Worm (Caenorhabditis elegans) whole organism, L4 larva: Measurements from ENCODE around the gene Y69E1A.5.
A peak's percentile ranks its signal among the peaks of the same experiment; 100 is the strongest.
"Not testable (repeated sequence)": the region's sequence is repeated elsewhere in the genome, so short reads cannot be mapped to it uniquely, and the experiment has no call there.

Source experiments
- D1046.2 ChIP-seq: fragments of 200-800 bp; sonication (Bioruptor generic); IDR thresholded peaks from 2 replicates; pipeline ENCODE4 v1.3.6; 2022; ENCODE audit warnings: missing genetic modification characterization, missing compliant biosample characterization
- F26F4.8 ChIP-seq: fragments of 200-800 bp; sonication (Bioruptor generic); conservative IDR thresholded peaks from 2 replicates; pipeline ENCODE4 v1.3.6; 2022; ENCODE audit warnings: missing genetic modification characterization, missing compliant biosample characterization
- F44E2.7 ChIP-seq: fragments of 200-800 bp; sonication (Bioruptor generic); IDR thresholded peaks from 2 replicates; pipeline ENCODE4 v2.1.2; 2022; ENCODE audit warnings: missing genetic modification characterization, missing compliant biosample characterization
- T26A8.4 ChIP-seq: fragments of 200-800 bp; sonication (Bioruptor generic); IDR thresholded peaks from 2 replicates; pipeline ENCODE4 v1.3.6; 2022; ENCODE audit warnings: missing genetic modification characterization, missing compliant biosample characterization
- aha-1 ChIP-seq: fragments of 150-350 bp; peaks from one replicate; lab custom pipeline; 2014; ENCODE audit warnings: missing biosample characterization, missing genetic modification characterization
- arid-1 ChIP-seq: fragments of 200-800 bp; sonication (Bioruptor generic); conservative IDR thresholded peaks from 2 replicates; pipeline ENCODE4 v1.3.6; 2022; ENCODE audit warnings: missing genetic modification reagents, missing genetic modification characterization, missing compliant biosample characterization
- ceh-28 ChIP-seq: fragments of 150-350 bp; optimal IDR thresholded peaks from 2 replicates; lab custom pipeline; 2014; ENCODE audit warnings: missing biosample characterization, missing genetic modification reagents, missing genetic modification characterization
- ceh-32 ChIP-seq: sonication (generic microtip); optimal IDR thresholded peaks from 2 replicates; lab custom pipeline; 2016; ENCODE audit warnings: mild to moderate bottlenecking, missing genetic modification characterization, missing compliant biosample characterization; ENCODE audit not compliant: poor library complexity
- daf-16 ChIP-seq, 3 experiments: sonication (generic microtip); optimal IDR thresholded peaks; 2 replicates each; lab custom pipeline; 2016 to 2017; ENCODE audit warnings: missing genetic modification characterization in 3 of 3, missing genetic modification reagents in 3 of 3, mild to moderate bottlenecking in 2 of 3, missing compliant biosample characterization in 2 of 3, missing biosample characterization in 1 of 3, moderate library complexity in 1 of 3
- dmd-6 ChIP-seq: fragments of 200-800 bp; sonication (Bioruptor generic); IDR thresholded peaks from 2 replicates; pipeline ENCODE4 v1.3.6; 2022; ENCODE audit warnings: missing genetic modification reagents, missing genetic modification characterization, missing compliant biosample characterization
- duxl-1 ChIP-seq: sonication (generic microtip); optimal IDR thresholded peaks from 2 replicates; lab custom pipeline; 2016; ENCODE audit warnings: mild to moderate bottlenecking, missing genetic modification characterization, moderate library complexity, missing compliant biosample characterization; ENCODE audit not compliant: poor library complexity
- dve-1 ChIP-seq: sonication (generic microtip); optimal IDR thresholded peaks from 2 replicates; lab custom pipeline; 2017; ENCODE audit warnings: antibody characterized with exemption, mild to moderate bottlenecking, missing genetic modification characterization, missing compliant biosample characterization; ENCODE audit not compliant: insufficient read depth
- hif-1 ChIP-seq, 2 experiments: sonication (generic microtip); optimal IDR thresholded peaks; 2 replicates each; lab custom pipeline; 2016 to 2017; ENCODE audit warnings: missing compliant biosample characterization in 2 of 2, missing genetic modification characterization in 2 of 2, missing genetic modification reagents in 2 of 2, missing genotype in 2 of 2, mild to moderate bottlenecking in 1 of 2
- hlh-11 ChIP-seq: fragments of 200-800 bp; sonication (Bioruptor generic); optimal IDR thresholded peaks from 2 replicates; lab custom pipeline; 2018; ENCODE audit warnings: mild to moderate bottlenecking, missing genetic modification characterization, missing compliant biosample characterization
- hlh-30 ChIP-seq: sonication (generic microtip); optimal IDR thresholded peaks from 2 replicates; lab custom pipeline; 2017; ENCODE audit warnings: antibody characterized with exemption, mild to moderate bottlenecking, missing genetic modification characterization, missing compliant biosample characterization; ENCODE audit not compliant: insufficient read depth
- lin-15B ChIP-seq: fragments of 150-350 bp; sonication (generic microtip); optimal IDR thresholded peaks from 3 replicates; lab custom pipeline; 2014; ENCODE audit warnings: missing biosample characterization, missing genetic modification characterization
- lir-3 ChIP-seq: sonication (generic microtip); optimal IDR thresholded peaks from 2 replicates; lab custom pipeline; 2016; ENCODE audit warnings: mild to moderate bottlenecking, missing genetic modification characterization, missing compliant biosample characterization
- lsy-2 ChIP-seq, 2 experiments: fragments of 150-350 bp in 1 of 2; sonication (generic microtip) in 1 of 2; optimal IDR thresholded peaks; 2 replicates each; lab custom pipeline; 2014 to 2017; ENCODE audit warnings: missing biosample characterization in 2 of 2, missing genetic modification characterization in 2 of 2
- madf-5 ChIP-seq, 2 experiments: fragments of 200-800 bp; sonication (Bioruptor generic); IDR thresholded peaks; 2 replicates each; pipeline ENCODE4 v1.3.6; 2022; ENCODE audit warnings: missing compliant biosample characterization in 2 of 2, missing genetic modification characterization in 2 of 2
- mdl-1 ChIP-seq, 2 experiments: fragments of 150-350 bp in 1 of 2; sonication (generic microtip) in 1 of 2; optimal IDR thresholded peaks; 2 replicates each; lab custom pipeline; 2014 to 2017; ENCODE audit warnings: missing biosample characterization in 2 of 2, missing genetic modification characterization in 2 of 2
- mxl-3 ChIP-seq: fragments of 200-800 bp; sonication (Bioruptor generic); optimal IDR thresholded peaks from 2 replicates; lab custom pipeline; 2018; ENCODE audit warnings: mild to moderate bottlenecking, missing genetic modification characterization, missing compliant biosample characterization
- nhr-28 ChIP-seq: fragments of 150-350 bp; optimal IDR thresholded peaks from 2 replicates; lab custom pipeline; 2014; ENCODE audit warnings: missing biosample characterization, missing genetic modification characterization
- nhr-42 ChIP-seq: fragments of 200-800 bp; sonication (Bioruptor generic); IDR thresholded peaks from 2 replicates; pipeline ENCODE4 v1.3.6; 2022; ENCODE audit warnings: missing genetic modification characterization, missing compliant biosample characterization
- nhr-48 ChIP-seq: sonication (generic microtip); optimal IDR thresholded peaks from 2 replicates; lab custom pipeline; 2016; ENCODE audit warnings: mild to moderate bottlenecking, missing genetic modification characterization, missing compliant biosample characterization
- nhr-6 ChIP-seq: fragments of 150-350 bp; optimal IDR thresholded peaks from 2 replicates; lab custom pipeline; 2014; ENCODE audit warnings: missing biosample characterization, missing genetic modification characterization
- nhr-76 ChIP-seq: fragments of 150-350 bp; optimal IDR thresholded peaks from 2 replicates; lab custom pipeline; 2014; ENCODE audit warnings: missing biosample characterization, missing genetic modification characterization
- nhr-77 ChIP-seq: fragments of 150-350 bp; optimal IDR thresholded peaks from 2 replicates; lab custom pipeline; 2014; ENCODE audit warnings: missing biosample characterization, missing genetic modification characterization
- php-3 ChIP-seq: fragments of 200-800 bp; sonication (Bioruptor generic); IDR thresholded peaks from 2 replicates; pipeline ENCODE4 v1.3.6; 2022; ENCODE audit warnings: missing genetic modification reagents, missing genetic modification characterization, missing compliant biosample characterization
- spr-1 ChIP-seq: sonication (generic microtip); optimal IDR thresholded peaks from 2 replicates; lab custom pipeline; 2016; ENCODE audit warnings: mild to moderate bottlenecking, missing genetic modification characterization, missing compliant biosample characterization
- spr-3 ChIP-seq: fragments of 200-800 bp; sonication (Bioruptor generic); optimal IDR thresholded peaks from 2 replicates; lab custom pipeline; 2018; ENCODE audit warnings: mild to moderate bottlenecking, missing genetic modification characterization, missing compliant biosample characterization
- unc-130 ChIP-seq: sonication (generic microtip); optimal IDR thresholded peaks from 2 replicates; lab custom pipeline; 2016; ENCODE audit warnings: missing genetic modification reagents, missing genetic modification characterization, missing compliant biosample characterization
- vab-7 ChIP-seq: fragments of 200-800 bp; sonication (Bioruptor generic); IDR thresholded peaks from 2 replicates; pipeline ENCODE4 v1.3.6; 2022; ENCODE audit warnings: missing genetic modification reagents, missing genetic modification characterization, missing compliant biosample characterization
- ztf-11 ChIP-seq: fragments of 150-350 bp; optimal IDR thresholded peaks from 2 replicates; lab custom pipeline; 2014; ENCODE audit warnings: missing biosample characterization, missing genetic modification characterization
- ztf-7 ChIP-seq: fragments of 150-350 bp; optimal IDR thresholded peaks from 2 replicates; lab custom pipeline; 2014; ENCODE audit warnings: missing biosample characterization, missing genetic modification characterization

Gene Y69E1A.5

ce11 chrIV:10964688-10965087 lies 7.2 kb upstream of the Y69E1A.5 start:
- TF ChIP-seq ceh-32 (tag; lab: Kevin White, UChicago) = no peak
- no peak for TF ChIP-seq ceh-28 (tag; lab: Kevin White, UChicago)
- TF ChIP-seq ztf-7 (tag; lab: Kevin White, UChicago) = no peak
- TF ChIP-seq dve-1 = peak; percentile 52
- TF ChIP-seq nhr-48 = peak; percentile 50
- TF ChIP-seq dmd-6 (GFP tag; lab: Robert Waterston, UW) = peak; percentile 72
- TF ChIP-seq nhr-77 (tag; lab: Kevin White, UChicago) = peak; percentile 24
- TF ChIP-seq daf-16 (GFP tag; optimal IDR thresholded peaks at IDR 0.05; lab: Kevin White, UChicago) = no peak
- peak; percentile 55 for TF ChIP-seq daf-16 (tag; optimal IDR thresholded peaks at IDR 0.05; lab: Kevin White, UChicago)
- TF ChIP-seq nhr-42 (GFP tag; lab: Robert Waterston, UW) = no peak
- TF ChIP-seq mxl-3 (GFP tag; lab: Kevin White, UChicago) = peak; percentile 12
- TF ChIP-seq nhr-28 (tag; lab: Kevin White, UChicago) = peak; percentile 56
- peak; percentile 44 for TF ChIP-seq hlh-30 (tag; lab: Kevin White, UChicago)
- TF ChIP-seq hif-1 (tag; optimal IDR thresholded peaks at IDR 0.05; lab: Kevin White, UChicago) = no peak
- peak in 1 of 2 experiments; percentile 1 for TF ChIP-seq mdl-1 (tag; optimal IDR thresholded peaks at IDR 0.05; lab: Kevin White, UChicago)
- no peak for TF ChIP-seq spr-3 (GFP tag; lab: Kevin White, UChicago)
- no peak for TF ChIP-seq duxl-1 (tag; lab: Kevin White, UChicago)
- TF ChIP-seq, all 104 proteins: peak for 9

- no peak for TF ChIP-seq unc-130 (GFP tag; lab: Kevin White, UChicago)
- TF ChIP-seq madf-5 (GFP tag; IDR thresholded peaks at IDR 0.05; lab: Robert Waterston, UW) = no peak
- TF ChIP-seq T26A8.4 (GFP tag; lab: Robert Waterston, UW) = no peak
- TF ChIP-seq mdl-1 (tag; optimal IDR thresholded peaks at IDR 0.05; lab: Kevin White, UChicago) = no peak
- TF ChIP-seq lsy-2 (tag; optimal IDR thresholded peaks at IDR 0.05; lab: Kevin White, UChicago) = no peak
- TF ChIP-seq F44E2.7 (GFP tag; lab: Robert Waterston, UW) = no peak
- TF ChIP-seq ceh-32 (tag; lab: Kevin White, UChicago) = no peak
- TF ChIP-seq nhr-6 (tag; lab: Kevin White, UChicago) = no peak
- TF ChIP-seq dve-1 = no peak
- no peak for TF ChIP-seq lir-3 (tag; lab: Kevin White, UChicago)
Observed at ce11 chrIV:10958230-10958588, 754 bp upstream of the Y69E1A.5 start, which contains the start of gene sri-19. TSS of gene sri-19 (plus strand) at chrIV:10958372.

- TF ChIP-seq aha-1 (tag; lab: Kevin White, UChicago); hlh-11; ztf-7 (tag; lab: Kevin White, UChicago): not testable (repeated sequence)
- TF ChIP-seq, all 104 proteins: peak for 0; not testable (repeated sequence) for 104
Observed at ce11 chrIV:10954955-10955354, 2.5 kb downstream of the Y69E1A.5 start, which contains the start of gene Y69E1A.4. TSS of gene Y69E1A.4 (plus strand) at chrIV:10955255.

ce11 chrIV:10951997-10952396 lies 5.5 kb downstream of the Y69E1A.5 start, which contains the start of gene Y69E1A.3:
TSS of gene Y69E1A.3 (plus strand) at chrIV:10952297.
- TF ChIP-seq dve-1 (no peak), vab-7 (GFP tag; lab: Robert Waterston, UW) (no peak), lin-15B (tag; lab: Kevin White, UChicago) (no peak), D1046.2 (GFP tag; lab: Robert Waterston, UW) (no peak), ztf-11 (tag; lab: Kevin White, UChicago) (no peak), hif-1 (tag; optimal IDR thresholded peaks at IDR 0.05; lab: Kevin White, UChicago) (no peak), arid-1 (GFP tag; lab: Robert Waterston, UW) (no peak), php-3 (GFP tag; lab: Robert Waterston, UW) (no peak), F26F4.8 (GFP tag; lab: Robert Waterston, UW) (no peak), spr-1 (tag; lab: Kevin White, UChicago) (no peak), nhr-76 (tag; lab: Kevin White, UChicago) (no peak)
